Worm (Caenorhabditis elegans) whole organism, L4/young adult: Measurements from ENCODE around the gene ZK470.2.
A peak's percentile ranks its signal among the peaks of the same experiment; 100 is the strongest.

Experiments
- W03F9.2 ChIP-seq: fragments of 150-350 bp; optimal IDR thresholded peaks from 2 replicates; lab custom pipeline; 2014; ENCODE audit warnings: missing biosample characterization, missing genetic modification characterization
- dao-5 ChIP-seq: sonication (generic microtip); optimal IDR thresholded peaks from 2 replicates; lab custom pipeline; 2016; ENCODE audit warnings: missing genotype, missing genetic modification characterization, moderate library complexity, missing compliant biosample characterization
- him-1 ChIP-seq: sonication (generic microtip); optimal IDR thresholded peaks from 2 replicates; lab custom pipeline; 2016; ENCODE audit warnings: missing genotype, missing genetic modification reagents, missing genetic modification characterization, missing compliant biosample characterization

ZK470.2 gene

DNA sequence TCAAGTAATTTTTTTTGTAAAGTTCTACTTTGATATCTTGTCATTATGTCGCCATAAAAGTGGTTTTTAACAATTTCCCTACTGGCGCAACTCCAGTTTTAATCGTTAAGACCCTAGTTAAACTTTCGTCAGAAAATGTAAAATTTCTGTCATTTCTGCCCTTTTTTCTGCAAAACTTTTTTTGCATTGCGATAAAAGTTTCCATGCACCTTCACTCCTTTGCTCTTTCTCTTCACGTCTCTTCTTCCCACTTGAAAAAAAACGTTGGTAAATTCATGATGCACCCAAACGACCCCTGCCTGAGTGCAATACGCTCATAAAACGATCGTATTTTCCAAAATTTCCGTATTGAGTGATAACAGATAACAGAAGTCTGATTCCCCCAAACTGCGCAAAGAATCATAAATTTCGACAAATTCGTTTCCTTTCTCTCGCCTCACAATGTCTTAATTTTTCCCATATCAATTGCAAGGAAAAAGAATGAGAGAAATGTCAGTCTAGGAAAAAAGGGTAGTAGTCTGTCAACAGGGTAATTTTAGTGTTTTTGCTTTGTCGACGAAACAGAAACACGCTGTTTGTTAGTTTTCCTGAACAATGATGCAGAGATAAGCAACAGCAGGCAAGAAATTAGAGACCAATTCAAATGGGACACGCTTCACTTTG, 5.9 kb downstream of the ZK470.2 start:
- no peak for TF ChIP-seq W03F9.2 (tag; lab: Kevin White, UChicago)
- no peak for TF ChIP-seq dao-5
- no peak for TF ChIP-seq him-1 (tag; lab: Kevin White, UChicago)

DNA sequence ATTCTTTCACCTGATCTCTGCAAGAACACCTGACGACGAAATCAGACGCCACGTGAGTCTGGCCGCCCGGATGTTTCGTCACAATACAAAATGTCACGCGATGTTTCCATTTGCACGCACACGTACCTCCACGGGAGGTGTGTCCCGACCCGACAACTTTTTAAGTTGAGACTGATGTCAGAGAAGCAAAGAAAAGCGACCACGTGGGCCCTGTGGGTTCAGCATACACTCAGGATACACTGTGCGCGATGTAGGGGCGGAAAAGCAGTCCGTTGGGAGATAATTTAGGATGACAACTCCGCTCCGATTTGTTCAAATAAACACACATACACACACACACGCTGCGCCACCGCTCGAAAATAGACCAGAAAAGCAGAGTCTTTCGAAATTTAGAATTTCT, 7.2 kb downstream of the ZK470.2 start:
- TF ChIP-seq dao-5 = no peak
- TF ChIP-seq W03F9.2 (tag; lab: Kevin White, UChicago) = no peak
- TF ChIP-seq him-1 (tag; lab: Kevin White, UChicago) = no peak

DNA sequence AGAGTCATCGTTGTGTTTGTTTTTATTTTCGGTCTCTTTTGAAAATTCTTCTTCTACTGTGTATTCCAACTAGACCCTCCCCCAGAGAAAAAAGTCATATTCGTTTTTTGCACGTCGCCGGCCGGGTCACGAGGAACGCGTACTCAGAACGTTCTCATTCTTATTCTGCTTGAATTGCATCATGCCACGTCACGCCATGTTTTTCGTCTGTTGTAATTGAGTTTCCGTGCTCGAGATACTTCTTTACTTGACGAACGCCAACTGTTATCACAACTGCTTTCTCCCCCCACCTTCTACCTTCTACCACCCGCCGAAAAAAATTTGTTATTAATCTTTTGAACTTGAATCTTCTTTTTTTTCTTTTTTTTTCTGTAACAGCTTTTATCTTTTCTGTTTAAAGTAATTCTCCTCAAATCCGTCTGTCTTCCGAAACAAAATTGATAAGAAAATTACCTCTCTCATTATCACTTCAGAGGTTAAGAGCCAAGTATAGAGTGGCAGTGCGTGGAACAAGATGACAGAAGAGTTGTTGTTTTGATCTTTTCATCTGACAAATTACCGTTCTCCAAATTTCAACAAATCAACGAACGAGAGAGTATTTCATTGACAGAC, 7.8 kb downstream of the ZK470.2 start:
- TF ChIP-seq dao-5 (no peak), W03F9.2 (tag; lab: Kevin White, UChicago) (no peak), him-1 (tag; lab: Kevin White, UChicago) (no peak)

DNA sequence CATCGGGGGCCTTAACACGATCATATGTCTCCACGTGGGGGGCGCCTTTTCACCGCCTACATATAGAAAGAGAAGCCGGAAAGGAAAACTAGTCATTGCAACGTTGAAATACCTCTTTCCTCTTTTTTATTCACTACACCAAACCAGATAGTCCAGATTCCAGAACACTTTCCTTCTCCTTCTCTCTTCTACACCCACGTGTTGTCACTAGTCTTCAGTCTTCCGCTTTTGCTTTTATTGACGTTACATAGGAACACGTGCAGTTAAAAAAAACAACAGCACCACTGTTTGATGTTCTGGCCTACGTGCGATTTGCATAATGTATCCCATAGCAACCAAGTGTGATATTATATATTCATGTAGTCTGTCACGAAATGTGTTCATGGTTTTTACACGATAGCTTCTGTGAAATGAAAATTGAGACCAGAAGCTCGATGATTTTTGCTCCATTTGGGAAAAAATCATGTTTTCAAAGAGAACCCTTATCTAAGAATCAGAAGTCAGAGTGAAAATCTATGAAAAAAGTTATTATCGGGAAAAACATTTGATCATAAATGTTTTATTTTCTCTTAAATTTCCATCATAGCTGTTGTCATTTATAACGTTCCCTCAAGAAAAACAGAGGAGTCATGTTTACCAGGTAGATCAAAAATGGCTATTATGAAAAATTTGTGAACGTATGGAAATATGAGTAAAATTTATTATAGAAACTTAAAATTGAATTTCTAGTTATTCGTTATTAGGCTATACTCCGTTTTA, 8.5 kb downstream of the ZK470.2 start:
- no peak for TF ChIP-seq W03F9.2 (tag; lab: Kevin White, UChicago)
- TF ChIP-seq him-1 (tag; lab: Kevin White, UChicago) = no peak
- TF ChIP-seq dao-5 = no peak

- no peak for TF ChIP-seq dao-5
- no peak for TF ChIP-seq him-1 (tag; lab: Kevin White, UChicago)
- no peak for TF ChIP-seq W03F9.2 (tag; lab: Kevin White, UChicago)
These were observed 9.3 kb downstream of the ZK470.2 start for ce11 chrX:4144136-4144781.

- TF ChIP-seq him-1 (tag; lab: Kevin White, UChicago) = peak; percentile 82
- TF ChIP-seq dao-5 = peak; percentile 50
- no peak for TF ChIP-seq W03F9.2 (tag; lab: Kevin White, UChicago)
These were observed 10.3 kb downstream of the ZK470.2 start for ce11 chrX:4145051-4145826.

DNA sequence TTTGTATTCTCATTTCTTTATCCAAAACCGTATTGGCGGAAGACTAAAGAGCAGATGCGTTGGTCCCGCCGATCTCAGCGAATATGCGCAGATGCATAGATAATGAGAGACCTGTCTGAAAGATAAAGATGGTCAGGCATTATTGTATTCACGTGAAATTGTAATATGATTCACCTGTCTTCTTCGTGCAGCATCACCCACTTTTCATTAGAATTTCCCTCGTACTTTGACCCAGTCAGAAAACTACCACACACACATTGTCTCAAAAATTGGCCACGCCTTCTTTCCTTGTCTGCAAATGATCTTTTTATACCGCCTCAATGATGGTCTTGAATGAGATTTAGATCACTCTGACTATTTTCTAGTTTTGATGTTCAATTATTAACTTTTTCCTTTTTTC, 11.1 kb downstream of the ZK470.2 start:
- TF ChIP-seq him-1 (tag; lab: Kevin White, UChicago) (no peak), W03F9.2 (tag; lab: Kevin White, UChicago) (no peak), dao-5 (no peak)

DNA sequence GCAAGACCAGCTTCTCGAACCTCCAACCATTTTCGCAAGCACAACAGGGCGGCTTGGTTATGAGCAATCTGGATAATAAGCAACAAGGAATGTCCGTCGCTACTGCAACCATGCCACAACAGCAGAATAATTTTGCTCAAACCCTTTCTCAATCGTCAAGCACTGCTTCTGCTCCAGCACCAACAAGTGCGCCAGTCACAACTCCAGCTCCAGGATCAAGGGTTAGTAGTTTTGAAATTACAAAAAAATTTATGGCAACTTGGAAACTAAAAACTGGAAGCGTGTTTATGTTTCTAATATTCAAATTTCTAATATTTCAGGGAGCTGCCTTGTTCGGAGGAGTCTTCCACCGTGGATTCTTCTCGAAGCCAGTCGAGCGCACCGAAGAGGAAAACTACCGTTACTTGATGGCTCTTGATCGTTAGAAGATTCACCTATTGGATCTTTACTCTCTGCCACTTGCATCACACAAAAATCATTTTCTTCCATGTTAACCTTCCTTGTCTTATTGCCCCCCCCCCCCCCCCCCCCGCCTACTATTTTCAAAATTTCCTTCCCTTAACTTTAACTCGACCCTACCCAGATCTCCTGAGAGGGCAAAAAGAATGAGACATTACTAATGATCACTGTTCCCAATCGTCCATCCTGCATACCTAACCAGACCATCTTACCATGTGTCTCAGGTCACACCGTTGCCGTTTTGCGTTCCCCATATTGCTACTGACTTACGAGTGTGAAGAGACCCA, 12.0 kb downstream of the ZK470.2 start:
- TF ChIP-seq him-1 (tag; lab: Kevin White, UChicago) (no peak), W03F9.2 (tag; lab: Kevin White, UChicago) (no peak), dao-5 (no peak)

ce11 chrX:4147600-4148448, 12.9 kb downstream of the ZK470.2 start:
- TF ChIP-seq dao-5 = no peak
- TF ChIP-seq him-1 (tag; lab: Kevin White, UChicago) = peak; percentile 20
- TF ChIP-seq W03F9.2 (tag; lab: Kevin White, UChicago) = peak; percentile 14

ce11 chrX:4148449-4149031, 13.6 kb downstream of the ZK470.2 start:
- TF ChIP-seq dao-5 = no peak
- TF ChIP-seq him-1 (tag; lab: Kevin White, UChicago) = no peak
- TF ChIP-seq W03F9.2 (tag; lab: Kevin White, UChicago) = no peak

DNA sequence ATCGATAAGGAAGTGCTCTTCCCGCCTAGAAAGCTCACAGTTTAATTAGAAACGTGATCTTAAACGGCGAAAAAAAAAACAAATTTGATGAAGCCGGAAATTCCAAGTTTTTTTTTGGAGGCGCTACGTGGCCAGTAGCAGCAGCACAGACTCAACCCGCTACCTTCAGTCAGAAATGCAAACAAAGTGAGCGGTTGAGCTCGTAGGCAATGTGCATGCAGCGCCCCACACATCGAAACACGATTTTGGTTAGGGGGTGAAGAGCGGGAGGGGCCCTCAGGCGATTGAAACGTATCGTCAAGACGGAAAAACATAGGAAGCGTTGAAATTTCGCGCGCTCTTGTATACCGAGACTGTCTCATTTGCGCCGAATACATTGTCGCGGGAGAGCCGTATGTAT, 16.3 kb downstream of the ZK470.2 start:
- TF ChIP-seq him-1 (tag; lab: Kevin White, UChicago) (peak; percentile 35), dao-5 (no peak), W03F9.2 (tag; lab: Kevin White, UChicago) (no peak)
